Worm (Caenorhabditis elegans): ENCODE data around the gene F11A5.9.

Gene F11A5.9

ce11 chrV:16182918-16183317 is 31.8 kb upstream of the F11A5.9 start, which contains the start of gene srh-277:
TSS of gene srh-277 (plus strand) at chrV:16183218.
- TF ChIP-seq nhr-237 (tag; optimal IDR thresholded peaks at IDR 0.05) (no peak), nhr-28 (tag; optimal IDR thresholded peaks at IDR 0.05) (no peak), ZK546.5 (tag; optimal IDR thresholded peaks at IDR 0.05) (no peak), jun-1 (tag; optimal IDR thresholded peaks at IDR 0.05) (no peak), egl-5 (tag; optimal IDR thresholded peaks at IDR 0.05) (no peak), elt-1 (tag; optimal IDR thresholded peaks at IDR 0.05) (no peak), ama-1 (optimal IDR thresholded peaks at IDR 0.05) (no peak), sea-2 (GFP tag; optimal IDR thresholded peaks at IDR 0.05) (no peak), unc-62 (GFP tag; optimal IDR thresholded peaks at IDR 0.05) (no peak), pha-4 (tag; optimal IDR thresholded peaks at IDR 0.05) (no peak)

DNA sequence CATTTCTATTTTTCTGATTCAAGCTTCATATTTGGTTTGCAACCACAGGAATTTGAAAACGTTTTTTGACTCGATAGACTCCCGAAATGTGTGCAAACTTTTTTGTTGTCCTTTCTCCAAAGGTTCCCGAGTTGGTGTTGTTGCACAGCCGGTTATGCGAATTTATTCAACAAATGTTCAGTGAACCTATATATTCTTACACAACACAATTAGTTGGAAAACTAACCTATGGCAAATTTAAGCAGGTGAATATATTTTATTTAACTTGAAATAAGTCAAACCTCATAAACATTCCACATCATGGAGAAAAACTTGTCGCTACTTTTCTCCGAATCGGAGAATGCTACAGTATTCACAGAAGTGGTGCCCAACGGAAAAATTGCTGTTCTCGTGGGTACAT is 31.3 kb upstream of the F11A5.9 start, which contains the start of gene srz-14:
Gene srz-14 (plus strand): TSS at position 301 of the 400 bp plus-strand sequence.
- TF ChIP-seq fkh-2 (tag; optimal IDR thresholded peaks at IDR 0.05), result no peak
- TF ChIP-seq lin-39 (tag; optimal IDR thresholded peaks at IDR 0.05), result no peak

DNA sequence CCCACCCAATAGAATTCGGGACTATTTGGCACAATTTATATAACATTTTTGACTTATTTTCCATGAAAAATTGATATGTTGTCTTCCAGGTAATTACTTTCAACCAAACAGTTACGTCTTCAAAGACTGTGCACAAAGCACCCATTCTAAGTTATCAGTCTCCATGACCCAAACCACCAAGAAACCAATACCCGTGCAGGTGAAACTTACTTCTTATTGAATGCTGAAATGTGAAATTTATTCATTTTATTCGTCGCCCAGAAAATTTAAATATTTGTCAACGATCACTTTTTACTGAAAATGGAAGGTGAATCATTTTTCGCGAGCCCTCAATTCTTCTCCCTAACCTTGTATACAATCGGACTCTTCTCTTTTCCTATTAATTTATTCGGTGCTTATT is 24.2 kb upstream of the F11A5.9 start, which contains the start of gene srh-281:
Gene srh-281 (plus strand): TSS at position 301 of the 400 bp plus-strand sequence.
- no peak for TF ChIP-seq aly-2 (tag; optimal IDR thresholded peaks at IDR 0.05)
- TF ChIP-seq R02D3.7 (tag; optimal IDR thresholded peaks at IDR 0.05), result no peak
- TF ChIP-seq ceh-82 (tag; optimal IDR thresholded peaks at IDR 0.05), result no peak
- TF ChIP-seq ama-1 (optimal IDR thresholded peaks at IDR 0.05), result no peak
- TF ChIP-seq nhr-43 (tag; optimal IDR thresholded peaks at IDR 0.05; ENCODE audit: poor library complexity, severe bottlenecking), result no peak
- no peak for TF ChIP-seq jun-1 (tag; optimal IDR thresholded peaks at IDR 0.05)
- no peak for TF ChIP-seq fkh-10 (GFP tag; optimal IDR thresholded peaks at IDR 0.05)
- no peak for TF ChIP-seq ceh-16 (tag; optimal IDR thresholded peaks at IDR 0.05)
- no peak for TF ChIP-seq ceh-28 (tag; optimal IDR thresholded peaks at IDR 0.05)
- TF ChIP-seq daf-12 (tag; optimal IDR thresholded peaks at IDR 0.05), result no peak
- TF ChIP-seq pqm-1 (tag; optimal IDR thresholded peaks at IDR 0.05), result no peak
- TF ChIP-seq nhr-237 (tag; optimal IDR thresholded peaks at IDR 0.05), result no peak
- TF ChIP-seq egl-27 (tag; optimal IDR thresholded peaks at IDR 0.05), result no peak
- no peak for TF ChIP-seq unc-62 (GFP tag; optimal IDR thresholded peaks at IDR 0.05)
- no peak for TF ChIP-seq skn-1 (tag; optimal IDR thresholded peaks at IDR 0.05)
- TF ChIP-seq mml-1 (tag; optimal IDR thresholded peaks at IDR 0.05), result no peak
- TF ChIP-seq nhr-76 (tag; optimal IDR thresholded peaks at IDR 0.05), result no peak

DNA sequence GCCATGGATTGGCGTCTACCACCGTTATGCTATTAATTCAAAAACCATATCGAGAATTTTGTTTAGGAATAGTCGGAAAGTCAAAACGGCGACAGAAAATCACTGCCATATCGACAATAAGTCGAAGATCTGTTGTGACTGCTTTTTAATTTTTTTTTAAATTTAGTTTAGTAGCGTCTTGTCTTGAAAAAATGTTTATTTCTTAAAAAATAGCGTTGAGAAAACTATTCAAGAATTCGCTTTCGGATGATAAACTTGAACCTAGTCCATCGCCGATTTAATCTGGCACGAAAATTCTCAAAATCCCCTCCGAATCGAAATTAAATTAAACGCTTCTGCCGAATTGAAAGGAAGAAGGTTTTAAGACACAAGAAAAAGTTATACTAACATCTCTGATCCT is 22.6 kb upstream of the F11A5.9 start, which contains the start of gene srh-279:
Gene srh-279 (plus strand): TSS at position 301 of the 400 bp plus-strand sequence.
- TF ChIP-seq ceh-82 (tag; optimal IDR thresholded peaks at IDR 0.05), result no peak
- TF ChIP-seq nhr-28 (tag; optimal IDR thresholded peaks at IDR 0.05), result no peak
- no peak for TF ChIP-seq ztf-11 (tag; optimal IDR thresholded peaks at IDR 0.05)
- no peak for TF ChIP-seq nfya-1 (tag; optimal IDR thresholded peaks at IDR 0.05; ENCODE audit: insufficient read depth)
- TF ChIP-seq pqm-1 (tag; optimal IDR thresholded peaks at IDR 0.05), result no peak
- no peak for TF ChIP-seq ceh-28 (tag; optimal IDR thresholded peaks at IDR 0.05)
- TF ChIP-seq nhr-12 (tag; optimal IDR thresholded peaks at IDR 0.05), result no peak
- no peak for TF ChIP-seq pha-4 (tag; optimal IDR thresholded peaks at IDR 0.05)
- TF ChIP-seq fkh-10 (GFP tag; optimal IDR thresholded peaks at IDR 0.05), result no peak
- TF ChIP-seq nhr-43 (tag; optimal IDR thresholded peaks at IDR 0.05; ENCODE audit: poor library complexity, severe bottlenecking), result no peak
- TF ChIP-seq snpc-4 (tag; optimal IDR thresholded peaks at IDR 0.05), result no peak
- no peak for TF ChIP-seq hmg-11 (tag; optimal IDR thresholded peaks at IDR 0.05)
- TF ChIP-seq unc-39 (tag; optimal IDR thresholded peaks at IDR 0.05), result no peak
- TF ChIP-seq elt-2 (tag; optimal IDR thresholded peaks at IDR 0.05), result no peak
- no peak for TF ChIP-seq sea-2 (GFP tag; optimal IDR thresholded peaks at IDR 0.05)
- TF ChIP-seq elt-3 (tag; optimal IDR thresholded peaks at IDR 0.05), result no peak
- TF ChIP-seq lin-15B (tag; optimal IDR thresholded peaks at IDR 0.05), result no peak
- no peak for TF ChIP-seq lsy-12 (tag; optimal IDR thresholded peaks at IDR 0.05)

DNA sequence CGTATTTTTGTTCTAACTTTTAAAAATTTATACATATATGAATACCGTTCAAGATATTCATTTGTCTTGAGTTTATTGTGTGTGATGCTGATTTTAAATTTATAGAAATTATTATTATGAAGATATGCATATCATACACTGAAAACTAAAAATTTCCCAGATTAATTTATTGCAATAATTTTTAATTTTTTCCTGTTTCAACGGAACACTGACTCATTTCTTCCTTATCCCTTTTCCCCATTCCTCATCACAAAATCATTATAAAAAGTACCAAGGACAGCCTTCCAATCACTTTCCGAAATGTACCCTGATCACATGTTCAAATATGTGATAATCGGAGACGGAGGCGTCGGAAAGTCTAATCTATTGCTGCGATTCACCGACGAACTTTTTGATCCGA is 20.1 kb upstream of the F11A5.9 start, which contains the start of gene rabr-4:
Gene rabr-4 (plus strand): TSS at position 301 of the 400 bp plus-strand sequence.
- TF ChIP-seq R02D3.7 (tag; optimal IDR thresholded peaks at IDR 0.05), result no peak
